Worm (Caenorhabditis elegans): Measurements from ENCODE around the gene srsx-29.

srsx-29 gene

ce11 chrV:10146787-10147186 lies 8.0 kb upstream of the srsx-29 start:
- TF ChIP-seq nfya-1 (tag; optimal IDR thresholded peaks at IDR 0.05; ENCODE audit: insufficient read depth) (peak; percentile 29), egl-5 (tag; optimal IDR thresholded peaks at IDR 0.05) (peak; percentile 81), skn-1 (tag; optimal IDR thresholded peaks at IDR 0.05) (no peak)

DNA sequence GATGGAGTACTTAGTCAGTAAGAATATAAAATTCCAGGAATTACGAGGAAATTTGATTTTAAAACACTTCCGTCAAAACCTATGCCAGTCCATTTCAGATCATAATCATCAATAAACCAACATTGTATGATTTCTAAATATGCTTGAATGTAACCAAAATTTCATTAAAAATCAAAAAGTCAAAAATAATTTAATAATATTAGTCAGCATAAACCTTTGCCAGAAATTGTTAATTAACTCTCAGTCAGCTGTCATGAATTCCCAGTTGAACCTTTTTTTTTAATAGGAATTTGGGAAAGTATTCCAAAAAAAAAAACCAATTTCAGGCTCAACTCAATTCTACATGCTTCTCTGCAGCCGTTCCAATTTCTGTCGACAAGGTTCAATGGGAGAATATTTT lies 6.4 kb upstream of the srsx-29 start, which contains the start of gene srsx-26:
Gene srsx-26, plus strand, starts transcription at position 301 of the 400 bp plus-strand sequence.
- TF ChIP-seq egl-5 (tag; optimal IDR thresholded peaks at IDR 0.05) (no peak), R02D3.7 (tag; optimal IDR thresholded peaks at IDR 0.05) (no peak)

DNA sequence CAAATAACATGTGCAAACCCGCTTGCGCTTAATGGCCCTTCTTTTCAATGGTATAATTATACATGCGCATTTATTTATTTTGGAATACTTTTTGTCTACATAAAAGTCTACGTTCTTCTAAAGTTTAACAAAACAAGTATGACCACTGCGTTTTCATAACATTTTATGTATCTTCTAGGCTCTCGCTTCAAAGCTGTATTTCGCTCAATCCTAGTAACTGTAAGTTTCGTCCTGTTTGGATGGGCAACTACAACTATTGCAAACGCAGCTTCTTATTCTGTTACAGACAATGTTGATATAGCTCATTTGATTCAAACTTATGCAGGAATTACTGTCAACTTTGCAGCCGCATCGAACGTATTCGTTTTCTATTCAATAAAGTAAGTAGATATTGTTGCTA lies 5.1 kb upstream of the srsx-29 start, which contains the start of gene srsx-27:
Gene srsx-27, plus strand, starts transcription at position 301 of the 400 bp plus-strand sequence.
- TF ChIP-seq jun-1 (tag; optimal IDR thresholded peaks at IDR 0.05) (no peak), nhr-76 (tag; optimal IDR thresholded peaks at IDR 0.05) (no peak), nhr-77 (tag; optimal IDR thresholded peaks at IDR 0.05) (no peak), ceh-9 (tag; optimal IDR thresholded peaks at IDR 0.05) (no peak), lin-15B (tag; optimal IDR thresholded peaks at IDR 0.05) (no peak), skn-1 (tag; optimal IDR thresholded peaks at IDR 0.05) (no peak), snpc-4 (tag; optimal IDR thresholded peaks at IDR 0.05) (no peak), unc-39 (tag; optimal IDR thresholded peaks at IDR 0.05) (no peak), ZK546.5 (tag; optimal IDR thresholded peaks at IDR 0.05) (no peak), sea-2 (GFP tag; optimal IDR thresholded peaks at IDR 0.05) (no peak), egl-27 (tag; optimal IDR thresholded peaks at IDR 0.05) (no peak), unc-62 (GFP tag; optimal IDR thresholded peaks at IDR 0.05) (no peak), fos-1 (tag; optimal IDR thresholded peaks at IDR 0.05) (no peak), pha-4 (tag; optimal IDR thresholded peaks at IDR 0.05) (no peak), zag-1 (tag; optimal IDR thresholded peaks at IDR 0.05) (no peak), fkh-2 (tag; optimal IDR thresholded peaks at IDR 0.05) (no peak), elt-1 (tag; optimal IDR thresholded peaks at IDR 0.05) (no peak), ama-1 (optimal IDR thresholded peaks at IDR 0.05) (no peak)

DNA sequence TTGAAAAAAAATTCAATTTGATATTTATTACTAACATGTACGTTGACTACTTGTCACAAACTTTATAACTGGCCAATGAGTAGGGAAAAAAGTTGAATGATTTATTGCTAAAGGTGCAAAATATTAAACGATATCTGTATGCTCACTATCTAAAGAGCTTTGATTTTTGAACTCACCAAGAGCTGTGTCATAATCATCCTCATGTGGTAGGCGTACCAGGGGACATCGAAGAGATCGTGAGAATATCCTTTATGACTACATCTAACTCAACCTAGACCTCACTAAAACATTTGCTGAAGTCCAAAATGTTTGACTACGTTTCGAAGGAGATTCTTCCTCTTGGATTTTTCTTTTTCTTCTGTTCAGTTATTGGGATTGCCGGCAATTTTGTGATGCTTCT lies 2.5 kb upstream of the srsx-29 start, which contains the start of gene srsx-28:
Gene srsx-28, plus strand, starts transcription at position 301 of the 400 bp plus-strand sequence.
- TF ChIP-seq nhr-23 (tag; optimal IDR thresholded peaks at IDR 0.05): no peak
- TF ChIP-seq nhr-12 (tag; optimal IDR thresholded peaks at IDR 0.05): no peak

DNA sequence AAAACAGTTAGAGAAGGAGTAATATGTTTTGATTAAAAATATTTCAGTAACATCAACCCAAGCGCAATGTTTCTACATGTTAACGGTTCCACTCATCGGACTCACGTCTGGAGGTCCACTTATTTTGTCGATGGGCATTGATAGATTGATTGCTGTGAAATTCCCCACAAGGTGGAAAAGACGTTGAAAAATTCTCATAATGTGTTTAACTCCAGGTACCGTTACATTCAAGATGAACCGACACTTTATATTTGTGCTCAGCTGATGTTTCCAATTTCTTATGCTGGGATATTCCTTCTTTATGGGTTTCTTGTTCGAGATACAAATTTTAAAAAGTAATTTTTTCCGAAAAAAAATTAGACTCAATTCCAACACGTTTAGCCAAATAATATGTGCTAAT lies 1.7 kb upstream of the srsx-29 start:
- no peak for TF ChIP-seq unc-62 (GFP tag; optimal IDR thresholded peaks at IDR 0.05)
- no peak for TF ChIP-seq mml-1 (tag; optimal IDR thresholded peaks at IDR 0.05)
- no peak for TF ChIP-seq nhr-28 (tag; optimal IDR thresholded peaks at IDR 0.05)
- no peak for TF ChIP-seq ceh-16 (tag; optimal IDR thresholded peaks at IDR 0.05)
- TF ChIP-seq zag-1 (tag; optimal IDR thresholded peaks at IDR 0.05): no peak
- no peak for TF ChIP-seq nhr-77 (tag; optimal IDR thresholded peaks at IDR 0.05)
- TF ChIP-seq lin-15B (tag; optimal IDR thresholded peaks at IDR 0.05): no peak

DNA sequence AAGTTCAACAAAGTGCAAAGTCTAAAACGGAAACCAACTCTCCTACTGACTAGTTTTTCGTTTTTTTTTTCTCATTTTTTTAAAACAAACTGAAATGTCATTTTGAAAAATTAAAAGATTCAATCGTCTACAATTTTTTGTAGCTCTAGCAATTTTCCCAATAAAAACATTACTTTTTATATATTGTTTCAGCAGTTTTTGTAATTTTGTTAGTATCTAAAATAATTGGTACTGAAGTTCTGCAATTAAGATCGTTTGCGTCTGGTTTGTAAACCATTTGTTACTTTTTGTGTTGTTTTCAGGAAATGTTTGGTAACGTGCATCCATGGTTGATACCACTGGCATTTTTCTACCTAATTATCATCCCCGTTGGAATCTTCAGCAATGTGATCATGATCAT lies 3.7 kb downstream of the srsx-29 start, which contains the start of gene srsx-30:
Gene srsx-30, plus strand, starts transcription at position 301 of the 400 bp plus-strand sequence.
- no peak for TF ChIP-seq ZK546.5 (tag; optimal IDR thresholded peaks at IDR 0.05)
- no peak for TF ChIP-seq unc-62 (GFP tag; optimal IDR thresholded peaks at IDR 0.05)
- no peak for TF ChIP-seq snpc-4 (tag; optimal IDR thresholded peaks at IDR 0.05)
- TF ChIP-seq nhr-77 (tag; optimal IDR thresholded peaks at IDR 0.05): no peak
- no peak for TF ChIP-seq hmg-11 (tag; optimal IDR thresholded peaks at IDR 0.05)
- no peak for TF ChIP-seq skn-1 (tag; optimal IDR thresholded peaks at IDR 0.05)
- TF ChIP-seq unc-39 (tag; optimal IDR thresholded peaks at IDR 0.05): no peak
- TF ChIP-seq pha-4 (tag; optimal IDR thresholded peaks at IDR 0.05): no peak
- no peak for TF ChIP-seq nhr-76 (tag; optimal IDR thresholded peaks at IDR 0.05)
- no peak for TF ChIP-seq lin-39 (tag; optimal IDR thresholded peaks at IDR 0.05)
- no peak for TF ChIP-seq nhr-28 (tag; optimal IDR thresholded peaks at IDR 0.05)

ce11 chrV:10159972-10160371 lies 5.2 kb downstream of the srsx-29 start:
- peak; percentile 78 for TF ChIP-seq elt-2 (tag; optimal IDR thresholded peaks at IDR 0.05)
- TF ChIP-seq ceh-28 (tag; optimal IDR thresholded peaks at IDR 0.05): no peak
- TF ChIP-seq pqm-1 (tag; optimal IDR thresholded peaks at IDR 0.05): peak; percentile 65
- peak; percentile 15 for TF ChIP-seq pha-4 (tag; optimal IDR thresholded peaks at IDR 0.05)
- no peak for TF ChIP-seq unc-62 (GFP tag; optimal IDR thresholded peaks at IDR 0.05)
- TF ChIP-seq ceh-82 (tag; optimal IDR thresholded peaks at IDR 0.05): no peak
- TF ChIP-seq nhr-12 (tag; optimal IDR thresholded peaks at IDR 0.05): no peak
- no peak for TF ChIP-seq ceh-9 (tag; optimal IDR thresholded peaks at IDR 0.05)

Measured in whole organism, L3 larva.